Fruit fly (Drosophila melanogaster) whole organism, prepupa: ENCODE measurements around the gene CG13248.

Experiments
- CG10669 ChIP-seq: fragments of 200-800 bp; sonication (Bioruptor generic); optimal IDR thresholded peaks from 3 replicates; lab custom pipeline; 2018; ENCODE audit warnings: missing biosample characterization, mild to moderate bottlenecking, missing genetic modification characterization, moderate library complexity
- CG11294 ChIP-seq: fragments of 200-800 bp; sonication (Bioruptor generic); IDR thresholded peaks from 2 replicates; pipeline ENCODE4 v1.3.6; 2022; ENCODE audit warnings: missing biosample characterization, missing genetic modification characterization
- CG11762 ChIP-seq: fragments of 200-800 bp; sonication (Bioruptor generic); optimal IDR thresholded peaks from 3 replicates; lab custom pipeline; 2016; ENCODE audit warnings: missing biosample characterization, missing genetic modification characterization; ENCODE audit not compliant: insufficient read depth
- CG15336 ChIP-seq: fragments of 200-800 bp; sonication (Bioruptor generic); IDR thresholded peaks from 2 replicates; pipeline ENCODE4 v1.3.6; 2022; ENCODE audit warnings: missing biosample characterization, missing genetic modification characterization
- CG1621 ChIP-seq: fragments of 200-800 bp; sonication (Bioruptor generic); optimal IDR thresholded peaks from 3 replicates; lab custom pipeline; 2018; ENCODE audit warnings: missing biosample characterization, mild to moderate bottlenecking, missing genetic modification characterization
- CG3032 ChIP-seq: fragments of 200-800 bp; optimal IDR thresholded peaks from 2 replicates; lab custom pipeline; 2019; ENCODE audit warnings: missing biosample characterization, mild to moderate bottlenecking, missing genetic modification characterization, moderate library complexity
- CG31627 ChIP-seq: fragments of 200-800 bp; sonication (Bioruptor generic); optimal IDR thresholded peaks from 3 replicates; lab custom pipeline; 2016; ENCODE audit warnings: missing biosample characterization, missing genetic modification characterization
- CG32006 ChIP-seq: fragments of 200-800 bp; sonication (Bioruptor generic); optimal IDR thresholded peaks from 3 replicates; lab custom pipeline; 2017; ENCODE audit warnings: missing biosample characterization, mild to moderate bottlenecking, missing genetic modification characterization
- CG34406 ChIP-seq: fragments of 200-800 bp; sonication (Bioruptor generic); optimal IDR thresholded peaks from 3 replicates; lab custom pipeline; 2016; ENCODE audit warnings: missing biosample characterization, missing genetic modification characterization
- CG3919 ChIP-seq: fragments of 200-800 bp; sonication (Bioruptor generic); optimal IDR thresholded peaks from 3 replicates; lab custom pipeline; 2016; ENCODE audit warnings: missing biosample characterization, missing genetic modification characterization
- CG4318 ChIP-seq: fragments of 200-800 bp; sonication (Bioruptor generic); optimal IDR thresholded peaks from 3 replicates; lab custom pipeline; 2017; ENCODE audit warnings: missing biosample characterization, mild to moderate bottlenecking, missing genetic modification characterization
- CG6163 ChIP-seq: fragments of 200-800 bp; sonication (Bioruptor generic); IDR thresholded peaks from 3 replicates; pipeline ENCODE4 v1.3.6; 2022; ENCODE audit warnings: missing biosample characterization, missing genetic modification characterization
- CG6276 ChIP-seq: fragments of 200-800 bp; sonication (Bioruptor generic); optimal IDR thresholded peaks from 2 replicates; lab custom pipeline; 2017; ENCODE audit warnings: missing biosample characterization, mild to moderate bottlenecking, missing genetic modification characterization
- CG6792 ChIP-seq: fragments of 200-800 bp; sonication (Bioruptor generic); optimal IDR thresholded peaks from 3 replicates; lab custom pipeline; 2016; ENCODE audit warnings: missing biosample characterization, missing genetic modification characterization
- CG6808 ChIP-seq: fragments of 200-800 bp; sonication (Bioruptor generic); optimal IDR thresholded peaks from 3 replicates; lab custom pipeline; 2017; ENCODE audit warnings: missing biosample characterization, missing genetic modification characterization, mild to moderate bottlenecking, moderate library complexity, missing genetic modification reagents
- CG6854 ChIP-seq: fragments of 200-800 bp; sonication (Bioruptor generic); optimal IDR thresholded peaks from 2 replicates; lab custom pipeline; 2017; ENCODE audit warnings: missing biosample characterization, mild to moderate bottlenecking, missing genetic modification characterization
- CG8319 ChIP-seq: fragments of 200-800 bp; sonication (Bioruptor generic); optimal IDR thresholded peaks from 3 replicates; lab custom pipeline; 2016; ENCODE audit warnings: missing biosample characterization, missing genetic modification characterization
- CG8632 ChIP-seq: fragments of 200-800 bp; sonication (Bioruptor generic); optimal IDR thresholded peaks from 3 replicates; lab custom pipeline; 2016; ENCODE audit warnings: missing biosample characterization, missing genetic modification characterization
- Eip75B ChIP-seq: fragments of 200-800 bp; sonication (Bioruptor generic); optimal IDR thresholded peaks from 3 replicates; lab custom pipeline; 2016; ENCODE audit warnings: missing biosample characterization, missing genetic modification characterization
- Eip78C ChIP-seq: fragments of 200-800 bp; sonication (Bioruptor generic); peaks from one replicate; lab custom pipeline; 2016; ENCODE audit warnings: missing biosample characterization, missing genetic modification characterization
- Eip93F ChIP-seq: fragments of 200-800 bp; sonication (Bioruptor generic); optimal IDR thresholded peaks from 2 replicates; lab custom pipeline; 2016; ENCODE audit warnings: missing biosample characterization, mild to moderate bottlenecking, missing genetic modification characterization
- Gug ChIP-seq: fragments of 200-800 bp; sonication (Bioruptor generic); IDR thresholded peaks from 2 replicates; pipeline ENCODE4 v1.3.6; 2022; ENCODE audit warnings: missing biosample characterization, missing genetic modification characterization
- Hr38 ChIP-seq: sonication (Bioruptor generic); optimal IDR thresholded peaks from 2 replicates; lab custom pipeline; 2016; ENCODE audit warnings: missing biosample characterization, missing genetic modification characterization
- Hr4 ChIP-seq: fragments of 200-800 bp; sonication (Bioruptor generic); optimal IDR thresholded peaks from 3 replicates; lab custom pipeline; 2016; ENCODE audit warnings: missing biosample characterization, missing genetic modification characterization
- Lpt ChIP-seq: fragments of 200-800 bp; sonication (Bioruptor generic); optimal IDR thresholded peaks from 3 replicates; lab custom pipeline; 2016; ENCODE audit warnings: missing biosample characterization, missing genetic modification characterization
- Met ChIP-seq: fragments of 200-800 bp; sonication (Bioruptor generic); optimal IDR thresholded peaks from 3 replicates; lab custom pipeline; 2016; ENCODE audit warnings: missing biosample characterization, missing genetic modification characterization
- OdsH ChIP-seq: fragments of 200-800 bp; sonication (Bioruptor generic); optimal IDR thresholded peaks from 3 replicates; lab custom pipeline; 2016; ENCODE audit warnings: missing biosample characterization, missing genetic modification characterization
- Smox ChIP-seq: fragments of 200-800 bp; sonication (Bioruptor generic); optimal IDR thresholded peaks from 3 replicates; lab custom pipeline; 2016; ENCODE audit warnings: missing biosample characterization, missing genetic modification characterization
- Sox102F ChIP-seq: fragments of 200-800 bp; sonication (Bioruptor generic); optimal IDR thresholded peaks from 2 replicates; lab custom pipeline; 2016; ENCODE audit warnings: missing biosample characterization, mild to moderate bottlenecking, missing genetic modification characterization
- Sox14 ChIP-seq: fragments of 200-800 bp; sonication (Bioruptor generic); optimal IDR thresholded peaks from 3 replicates; lab custom pipeline; 2016; ENCODE audit warnings: missing biosample characterization, missing genetic modification characterization
- Sox15 ChIP-seq: fragments of 200-800 bp; sonication (Bioruptor generic); optimal IDR thresholded peaks from 3 replicates; lab custom pipeline; 2016; ENCODE audit warnings: missing biosample characterization, missing genetic modification characterization
- achi ChIP-seq: fragments of 200-800 bp; sonication (Bioruptor generic); optimal IDR thresholded peaks from 3 replicates; lab custom pipeline; 2016; ENCODE audit warnings: missing biosample characterization, missing genetic modification characterization
- acj6 ChIP-seq: fragments of 200-800 bp; sonication (Bioruptor generic); optimal IDR thresholded peaks from 3 replicates; lab custom pipeline; 2016; ENCODE audit warnings: missing biosample characterization, missing genetic modification characterization
- cyc ChIP-seq: fragments of 200-800 bp; sonication (Bioruptor generic); optimal IDR thresholded peaks from 3 replicates; lab custom pipeline; 2016; ENCODE audit warnings: missing biosample characterization, missing genetic modification characterization
- dsx ChIP-seq: fragments of 200-800 bp; optimal IDR thresholded peaks from 3 replicates; lab custom pipeline; 2019; ENCODE audit warnings: missing biosample characterization, mild to moderate bottlenecking, missing genetic modification characterization, moderate library complexity; ENCODE audit not compliant: poor library complexity, severe bottlenecking
- eg ChIP-seq: fragments of 200-800 bp; sonication (Bioruptor generic); IDR thresholded peaks from 3 replicates; pipeline ENCODE4 v1.3.6; 2022; ENCODE audit warnings: missing biosample characterization, missing genetic modification characterization
- esn ChIP-seq: fragments of 200-800 bp; sonication (Bioruptor generic); optimal IDR thresholded peaks from 2 replicates; lab custom pipeline; 2016; ENCODE audit warnings: missing biosample characterization, mild to moderate bottlenecking, missing genetic modification characterization, moderate library complexity
- fkh ChIP-seq: fragments of 200-800 bp; sonication (Bioruptor generic); optimal IDR thresholded peaks from 3 replicates; lab custom pipeline; 2017; ENCODE audit warnings: missing biosample characterization, mild to moderate bottlenecking, missing genetic modification characterization, moderate library complexity
- lz ChIP-seq: fragments of 200-800 bp; sonication (Bioruptor generic); optimal IDR thresholded peaks from 3 replicates; lab custom pipeline; 2016; ENCODE audit warnings: missing biosample characterization, missing genetic modification characterization
- net ChIP-seq: fragments of 200-800 bp; sonication (Bioruptor generic); optimal IDR thresholded peaks from 3 replicates; lab custom pipeline; 2016; ENCODE audit warnings: missing biosample characterization, missing genetic modification characterization
- pdm3 ChIP-seq: fragments of 200-800 bp; sonication (Bioruptor generic); optimal IDR thresholded peaks from 3 replicates; lab custom pipeline; 2016; ENCODE audit warnings: missing biosample characterization, missing genetic modification characterization
- salr ChIP-seq, 2 experiments: fragments of 200-800 bp; sonication (Bioruptor generic); optimal IDR thresholded peaks; 3 replicates each; lab custom pipeline; 2016 to 2018; ENCODE audit warnings: missing biosample characterization in 2 of 2, missing genetic modification characterization in 2 of 2, mild to moderate bottlenecking in 1 of 2
- ss ChIP-seq, 2 experiments: fragments of 200-800 bp; sonication (Bioruptor generic); optimal IDR thresholded peaks; 2 replicates in 1 of 2; 3 replicates in 1 of 2; lab custom pipeline; 2017 to 2018; ENCODE audit warnings: mild to moderate bottlenecking in 2 of 2, missing biosample characterization in 2 of 2, missing genetic modification characterization in 2 of 2, moderate library complexity in 1 of 2
- svp ChIP-seq: fragments of 200-800 bp; sonication (Bioruptor generic); peaks from one replicate; lab custom pipeline; 2016; ENCODE audit warnings: missing biosample characterization, missing genetic modification characterization
- vri ChIP-seq: fragments of 200-800 bp; sonication (Bioruptor generic); optimal IDR thresholded peaks from 3 replicates; lab custom pipeline; 2016; ENCODE audit warnings: missing biosample characterization, mild to moderate bottlenecking, missing genetic modification characterization

Gene CG13248

dm6 chr3L:20447337-20447736 is 37.0 kb upstream of the CG13248 start (continued):
- no peak for TF ChIP-seq CG6792 (GFP tag; lab: Kevin White, UChicago)
- peak; percentile 13 for TF ChIP-seq Eip78C
- TF ChIP-seq CG8319, result no peak
- TF ChIP-seq svp, result peak; percentile 48
- peak; percentile 3 for TF ChIP-seq CG3919
- peak; percentile 46; the same call in 2 of the 3 replicates for TF ChIP-seq eg (GFP tag; lab: Robert Waterston, UW)
- no peak for TF ChIP-seq CG6854 (GFP tag; lab: Kevin White, UChicago)
- TF ChIP-seq Met (GFP tag; lab: Kevin White, UChicago), result peak; percentile 16
- no peak for TF ChIP-seq CG31627 (GFP tag; lab: Kevin White, UChicago)

dm6 chr3L:20446030-20446429 is 35.7 kb upstream of the CG13248 start:
- TF ChIP-seq CG8319 (no peak), CG11762 (GFP tag; lab: Kevin White, UChicago) (no peak), svp (peak; percentile 96), Eip93F (no peak), CG4318 (no peak), salr (GFP tag; optimal IDR thresholded peaks at IDR 0.05; lab: Kevin White, UChicago) (no peak), CG6163 (GFP tag; lab: Robert Waterston, UW) (0 out of 3 replicates have a peak, but pooled peaks have one; percentile 22)

dm6 chr3L:20444815-20445519 is 34.6 kb upstream of the CG13248 start:
- TF ChIP-seq dsx (GFP tag; lab: Kevin White, UChicago) (peak; percentile 77), CG11294 (peak; percentile 80), lz (peak; percentile 84), vri (peak; percentile 82), Gug (GFP tag; lab: Robert Waterston, UW) (peak; percentile 85), CG3032 (tag; lab: Kevin White, UChicago) (peak; percentile 73), pdm3 (peak; percentile 82), CG31627 (GFP tag; lab: Kevin White, UChicago) (peak; percentile 75), CG10669 (peak; percentile 85), CG6792 (GFP tag; lab: Kevin White, UChicago) (peak; percentile 89), acj6 (GFP tag; lab: Kevin White, UChicago) (peak; percentile 92), Smox (GFP tag; lab: Kevin White, UChicago) (peak; percentile 88), achi (peak; percentile 92), CG6854 (GFP tag; lab: Kevin White, UChicago) (peak; percentile 82), Sox14 (GFP tag; lab: Kevin White, UChicago) (peak; percentile 86), CG34406 (peak; percentile 91), CG8632 (GFP tag; lab: Kevin White, UChicago) (peak; percentile 93), CG15336 (GFP tag; lab: Robert Waterston, UW) (peak; percentile 89), Sox102F (peak; percentile 93), OdsH (peak; percentile 94), CG32006 (peak; percentile 91), fkh (peak; percentile 23), Eip78C (peak; percentile 96), CG4318 (peak; percentile 81), Eip75B (peak; percentile 85), CG1621 (tag; lab: Kevin White, UChicago) (peak; percentile 80), esn (GFP tag; lab: Kevin White, UChicago) (peak; percentile 93), Hr4 (GFP tag; lab: Kevin White, UChicago) (peak; percentile 77), Met (GFP tag; lab: Kevin White, UChicago) (peak; percentile 87), Hr38 (GFP tag; lab: Kevin White, UChicago) (no peak), CG6276 (peak; percentile 86), Sox15 (GFP tag; lab: Kevin White, UChicago) (peak; percentile 83), Eip93F (peak; percentile 75), CG6808 (GFP tag; lab: Kevin White, UChicago) (peak; percentile 76), CG8319 (peak; percentile 89), cyc (peak; percentile 81), Lpt (GFP tag; lab: Kevin White, UChicago) (peak; percentile 82), ss (GFP tag; optimal IDR thresholded peaks at IDR 0.05; lab: Kevin White, UChicago) (peak; percentile 58 to 73), CG11762 (GFP tag; lab: Kevin White, UChicago) (peak; percentile 84), net (peak; percentile 92)
